Worm (Caenorhabditis elegans): Measurements from ENCODE around the gene srz-59.

The srz-59 gene

ce11 chrIV:14129091-14129490, 2.8 kb upstream of the srz-59 start, which contains the start of gene srz-42:
Gene srz-42, plus strand, starts transcription at chrIV:14129391.
- TF ChIP-seq fkh-10 (GFP tag; optimal IDR thresholded peaks at IDR 0.05) (no peak), ceh-9 (tag; optimal IDR thresholded peaks at IDR 0.05) (no peak), nhr-232 (tag; optimal IDR thresholded peaks at IDR 0.05) (no peak), ets-4 (tag; optimal IDR thresholded peaks at IDR 0.05) (no peak), fax-1 (tag; optimal IDR thresholded peaks at IDR 0.05) (no peak), sdc-2 (tag; optimal IDR thresholded peaks at IDR 0.05) (no peak), ahr-1 (tag; optimal IDR thresholded peaks at IDR 0.05) (no peak), nhr-11 (tag; optimal IDR thresholded peaks at IDR 0.05) (no peak), ceh-30 (tag; optimal IDR thresholded peaks at IDR 0.05) (no peak), F13H6.1 (tag; optimal IDR thresholded peaks at IDR 0.05) (no peak), sox-4 (tag; optimal IDR thresholded peaks at IDR 0.05) (no peak), ceh-45 (GFP tag; IDR thresholded peaks at IDR 0.05) (no peak), lin-11 (tag; optimal IDR thresholded peaks at IDR 0.05) (no peak), zip-5 (tag; optimal IDR thresholded peaks at IDR 0.05) (no peak), pat-9 (tag; optimal IDR thresholded peaks at IDR 0.05) (no peak)

- TF ChIP-seq ceh-30 (tag; optimal IDR thresholded peaks at IDR 0.05), result no peak
- no peak for TF ChIP-seq elt-4 (tag; optimal IDR thresholded peaks at IDR 0.05)
Measured at ce11 chrIV:14133400-14133799, 1.5 kb downstream of the srz-59 start.

ce11 chrIV:14137063-14137462, 5.2 kb downstream of the srz-59 start, which contains the start of gene srz-31:
Gene srz-31, plus strand, starts transcription at chrIV:14137363.
- TF ChIP-seq ceh-18 (tag; optimal IDR thresholded peaks at IDR 0.05), result no peak
- no peak for TF ChIP-seq sox-2 (GFP tag; IDR thresholded peaks at IDR 0.05)
- TF ChIP-seq K09A11.1 (tag; optimal IDR thresholded peaks at IDR 0.05; ENCODE audit: insufficient read depth), result no peak
- TF ChIP-seq pax-1 (tag; optimal IDR thresholded peaks at IDR 0.05), result no peak
- no peak for TF ChIP-seq unc-55 (GFP tag; optimal IDR thresholded peaks at IDR 0.05)
- no peak for TF ChIP-seq Y22D7AL.16 (tag; optimal IDR thresholded peaks at IDR 0.05)
- no peak for TF ChIP-seq che-1 (tag; optimal IDR thresholded peaks at IDR 0.05)
- no peak for TF ChIP-seq ceh-31 (tag; optimal IDR thresholded peaks at IDR 0.05)
- TF ChIP-seq ceh-19 (GFP tag; optimal IDR thresholded peaks at IDR 0.05), result no peak
- no peak for TF ChIP-seq ceh-45 (GFP tag; IDR thresholded peaks at IDR 0.05)

ce11 chrIV:14143042-14143441, 11.2 kb downstream of the srz-59 start:
- TF ChIP-seq fkh-6 (tag; optimal IDR thresholded peaks at IDR 0.05), result no peak
- no peak for TF ChIP-seq T23F11.4 (GFP tag; optimal IDR thresholded peaks at IDR 0.05)
- no peak for TF ChIP-seq rnt-1 (tag; optimal IDR thresholded peaks at IDR 0.05)
- TF ChIP-seq elt-4 (tag; optimal IDR thresholded peaks at IDR 0.05), result no peak
- TF ChIP-seq zip-5 (tag; optimal IDR thresholded peaks at IDR 0.05), result no peak
- no peak for TF ChIP-seq mec-3 (tag; optimal IDR thresholded peaks at IDR 0.05; ENCODE audit: borderline replicate concordance)
- TF ChIP-seq pat-9 (tag; optimal IDR thresholded peaks at IDR 0.05), result no peak
- TF ChIP-seq che-1 (tag; optimal IDR thresholded peaks at IDR 0.05), result no peak
- TF ChIP-seq nhr-11 (tag; optimal IDR thresholded peaks at IDR 0.05), result no peak
- TF ChIP-seq ztf-16 (tag; optimal IDR thresholded peaks at IDR 0.05), result no peak
- no peak for TF ChIP-seq Y22D7AL.16 (tag; optimal IDR thresholded peaks at IDR 0.05)
- no peak for TF ChIP-seq lim-6 (tag; optimal IDR thresholded peaks at IDR 0.05)
- no peak for TF ChIP-seq unc-86 (tag; optimal IDR thresholded peaks at IDR 0.05)
- TF ChIP-seq ceh-31 (tag; optimal IDR thresholded peaks at IDR 0.05), result no peak
- no peak for TF ChIP-seq unc-3 (GFP tag; conservative IDR thresholded peaks at IDR 0.05)
- TF ChIP-seq unc-3 (tag; optimal IDR thresholded peaks at IDR 0.05), result no peak
- no peak for TF ChIP-seq ceh-19 (GFP tag; optimal IDR thresholded peaks at IDR 0.05)
- no peak for TF ChIP-seq sox-4 (tag; optimal IDR thresholded peaks at IDR 0.05)
- TF ChIP-seq tbx-2 (tag; optimal IDR thresholded peaks at IDR 0.05), result no peak

ce11 chrIV:14145594-14145993, 13.7 kb downstream of the srz-59 start, which contains the start of gene oac-37:
Gene oac-37, plus strand, starts transcription at chrIV:14145894.
- TF ChIP-seq ceh-48 (tag; optimal IDR thresholded peaks at IDR 0.05), result no peak
- no peak for TF ChIP-seq ceh-18 (tag; optimal IDR thresholded peaks at IDR 0.05)
- no peak for TF ChIP-seq madf-2 (tag; optimal IDR thresholded peaks at IDR 0.05)
- TF ChIP-seq ceh-24 (tag; optimal IDR thresholded peaks at IDR 0.05), result no peak
- TF ChIP-seq npax-4 (tag; optimal IDR thresholded peaks at IDR 0.05), result no peak
- no peak for TF ChIP-seq ztf-16 (tag; optimal IDR thresholded peaks at IDR 0.05)
- TF ChIP-seq ceh-45 (GFP tag; IDR thresholded peaks at IDR 0.05), result no peak
- TF ChIP-seq ceh-34 (tag; optimal IDR thresholded peaks at IDR 0.05), result no peak

Measured in whole organism, late embryonic.